Worm (Caenorhabditis elegans) whole organism, L4 larva: ENCODE results near the gene sru-36.
A peak's percentile ranks its signal among the peaks of the same experiment; 100 is the strongest.

ENCODE experiments used
- F10B5.3 ChIP-seq: sonication (generic microtip); optimal IDR thresholded peaks from 2 replicates; lab custom pipeline; 2016; ENCODE audit warnings: mild to moderate bottlenecking, missing genetic modification characterization, missing compliant biosample characterization
- F37D6.2 ChIP-seq: sonication (generic microtip); optimal IDR thresholded peaks from 2 replicates; lab custom pipeline; 2016; ENCODE audit warnings: mild to moderate bottlenecking, missing genetic modification characterization, missing compliant biosample characterization
- F44E2.7 ChIP-seq: fragments of 200-800 bp; sonication (Bioruptor generic); IDR thresholded peaks from 2 replicates; pipeline ENCODE4 v2.1.2; 2022; ENCODE audit warnings: missing genetic modification characterization, missing compliant biosample characterization
- F49E8.2 ChIP-seq: sonication (generic microtip); optimal IDR thresholded peaks from 2 replicates; lab custom pipeline; 2016; ENCODE audit warnings: missing compliant biosample characterization, mild to moderate bottlenecking, missing genetic modification characterization, borderline replicate concordance
- Y105C5A.15 ChIP-seq: fragments of 200-800 bp; sonication (Bioruptor generic); IDR thresholded peaks from 2 replicates; pipeline ENCODE4 v1.3.6; 2022; ENCODE audit warnings: missing genetic modification characterization, missing compliant biosample characterization
- Y48G9A.11 ChIP-seq: fragments of 200-800 bp; sonication (Bioruptor generic); IDR thresholded peaks from 2 replicates; pipeline ENCODE4 v1.3.6; 2022; ENCODE audit warnings: missing genetic modification reagents, missing genetic modification characterization, missing compliant biosample characterization
- Y5F2A.4 ChIP-seq: fragments of 200-800 bp; sonication (Bioruptor generic); optimal IDR thresholded peaks from 2 replicates; lab custom pipeline; 2018; ENCODE audit warnings: mild to moderate bottlenecking, missing genetic modification characterization, missing compliant biosample characterization
- ctbp-1 ChIP-seq: fragments of 200-800 bp; sonication (Bioruptor generic); IDR thresholded peaks from 2 replicates; pipeline ENCODE4 v1.3.6; 2022; ENCODE audit warnings: missing genetic modification reagents, missing genetic modification characterization, missing compliant biosample characterization
- daf-16 ChIP-seq, 3 experiments: sonication (generic microtip); optimal IDR thresholded peaks; 2 replicates each; lab custom pipeline; 2016 to 2017; ENCODE audit warnings: missing genetic modification characterization in 3 of 3, missing genetic modification reagents in 3 of 3, mild to moderate bottlenecking in 2 of 3, missing compliant biosample characterization in 2 of 3, missing biosample characterization in 1 of 3, moderate library complexity in 1 of 3
- daf-19 ChIP-seq: fragments of 200-800 bp; sonication (Bioruptor generic); conservative IDR thresholded peaks from 2 replicates; pipeline ENCODE4 v1.3.6; 2022; ENCODE audit warnings: missing genetic modification characterization, missing compliant biosample characterization
- dmd-6 ChIP-seq: fragments of 200-800 bp; sonication (Bioruptor generic); IDR thresholded peaks from 2 replicates; pipeline ENCODE4 v1.3.6; 2022; ENCODE audit warnings: missing genetic modification reagents, missing genetic modification characterization, missing compliant biosample characterization
- dmd-9 ChIP-seq: fragments of 200-800 bp; sonication (Bioruptor generic); IDR thresholded peaks from 2 replicates; pipeline ENCODE4 v1.3.6; 2022; ENCODE audit warnings: missing genetic modification reagents, missing genetic modification characterization, missing compliant biosample characterization
- dve-1 ChIP-seq: sonication (generic microtip); optimal IDR thresholded peaks from 2 replicates; lab custom pipeline; 2017; ENCODE audit warnings: antibody characterized with exemption, mild to moderate bottlenecking, missing genetic modification characterization, missing compliant biosample characterization; ENCODE audit not compliant: insufficient read depth
- fkh-10 ChIP-seq: fragments of 150-350 bp; optimal IDR thresholded peaks from 2 replicates; lab custom pipeline; 2014; ENCODE audit warnings: missing biosample characterization, missing genetic modification reagents, missing genetic modification characterization
- fos-1 ChIP-seq: fragments of 150-350 bp; optimal IDR thresholded peaks from 2 replicates; lab custom pipeline; 2014; ENCODE audit warnings: missing biosample characterization, missing genetic modification characterization
- hlh-30 ChIP-seq: sonication (generic microtip); optimal IDR thresholded peaks from 2 replicates; lab custom pipeline; 2017; ENCODE audit warnings: antibody characterized with exemption, mild to moderate bottlenecking, missing genetic modification characterization, missing compliant biosample characterization; ENCODE audit not compliant: insufficient read depth
- hmg-1.1 ChIP-seq: fragments of 200-800 bp; sonication (Bioruptor generic); IDR thresholded peaks from 2 replicates; pipeline ENCODE4 v1.3.6; 2022; ENCODE audit warnings: missing genetic modification reagents, missing genetic modification characterization, missing compliant biosample characterization
- lin-1 ChIP-seq: fragments of 200-800 bp; sonication (Bioruptor generic); IDR thresholded peaks from 2 replicates; pipeline ENCODE4 v1.3.6; 2022; ENCODE audit warnings: missing genetic modification reagents, missing genetic modification characterization, missing compliant biosample characterization
- lin-15B ChIP-seq: fragments of 150-350 bp; sonication (generic microtip); optimal IDR thresholded peaks from 3 replicates; lab custom pipeline; 2014; ENCODE audit warnings: missing biosample characterization, missing genetic modification characterization
- lin-29 ChIP-seq: fragments of 200-800 bp; sonication (Bioruptor generic); IDR thresholded peaks from 2 replicates; pipeline ENCODE4 v1.3.6; 2022; ENCODE audit warnings: missing genetic modification reagents, missing genetic modification characterization, missing compliant biosample characterization
- lin-38 ChIP-seq: fragments of 200-800 bp; sonication (Bioruptor generic); IDR thresholded peaks from 2 replicates; pipeline ENCODE4 v1.3.6; 2022; ENCODE audit warnings: missing genetic modification reagents, missing genetic modification characterization, missing compliant biosample characterization
- lsy-2 ChIP-seq, 2 experiments: fragments of 150-350 bp in 1 of 2; sonication (generic microtip) in 1 of 2; optimal IDR thresholded peaks; 2 replicates each; lab custom pipeline; 2014 to 2017; ENCODE audit warnings: missing biosample characterization in 2 of 2, missing genetic modification characterization in 2 of 2
- mep-1 ChIP-seq: fragments of 150-350 bp; sonication (generic microtip); optimal IDR thresholded peaks from 3 replicates; lab custom pipeline; 2014; ENCODE audit warnings: missing biosample characterization, missing genetic modification characterization
- mxl-2 ChIP-seq: fragments of 200-800 bp; sonication (Bioruptor generic); conservative IDR thresholded peaks from 2 replicates; pipeline ENCODE4 v1.3.6; 2022; ENCODE audit warnings: missing genetic modification reagents, missing genetic modification characterization, missing compliant biosample characterization
- mxl-3 ChIP-seq: fragments of 200-800 bp; sonication (Bioruptor generic); optimal IDR thresholded peaks from 2 replicates; lab custom pipeline; 2018; ENCODE audit warnings: mild to moderate bottlenecking, missing genetic modification characterization, missing compliant biosample characterization
- nhr-10 ChIP-seq: fragments of 150-350 bp; optimal IDR thresholded peaks from 2 replicates; lab custom pipeline; 2014; ENCODE audit warnings: missing biosample characterization, missing genetic modification characterization
- nhr-41 ChIP-seq: fragments of 200-800 bp; sonication (Bioruptor generic); IDR thresholded peaks from 2 replicates; pipeline ENCODE4 v1.3.6; 2022; ENCODE audit warnings: missing genetic modification reagents, missing genetic modification characterization, missing compliant biosample characterization
- nhr-42 ChIP-seq: fragments of 200-800 bp; sonication (Bioruptor generic); IDR thresholded peaks from 2 replicates; pipeline ENCODE4 v1.3.6; 2022; ENCODE audit warnings: missing genetic modification characterization, missing compliant biosample characterization
- nhr-48 ChIP-seq: sonication (generic microtip); optimal IDR thresholded peaks from 2 replicates; lab custom pipeline; 2016; ENCODE audit warnings: mild to moderate bottlenecking, missing genetic modification characterization, missing compliant biosample characterization
- nhr-6 ChIP-seq: fragments of 150-350 bp; optimal IDR thresholded peaks from 2 replicates; lab custom pipeline; 2014; ENCODE audit warnings: missing biosample characterization, missing genetic modification characterization
- php-3 ChIP-seq: fragments of 200-800 bp; sonication (Bioruptor generic); IDR thresholded peaks from 2 replicates; pipeline ENCODE4 v1.3.6; 2022; ENCODE audit warnings: missing genetic modification reagents, missing genetic modification characterization, missing compliant biosample characterization
- set-16 ChIP-seq: fragments of 200-800 bp; sonication (Bioruptor generic); IDR thresholded peaks from 2 replicates; pipeline ENCODE4 v1.3.6; 2022; ENCODE audit warnings: missing genetic modification reagents, missing genetic modification characterization, missing compliant biosample characterization
- snpc-1.2 ChIP-seq: fragments of 200-800 bp; sonication (Bioruptor generic); IDR thresholded peaks from 2 replicates; pipeline ENCODE4 v1.3.6; 2022; ENCODE audit warnings: missing genetic modification reagents, missing genetic modification characterization, missing compliant biosample characterization
- spr-3 ChIP-seq: fragments of 200-800 bp; sonication (Bioruptor generic); optimal IDR thresholded peaks from 2 replicates; lab custom pipeline; 2018; ENCODE audit warnings: mild to moderate bottlenecking, missing genetic modification characterization, missing compliant biosample characterization
- unc-130 ChIP-seq: sonication (generic microtip); optimal IDR thresholded peaks from 2 replicates; lab custom pipeline; 2016; ENCODE audit warnings: missing genetic modification reagents, missing genetic modification characterization, missing compliant biosample characterization
- unc-39 ChIP-seq: sonication (generic microtip); optimal IDR thresholded peaks from 2 replicates; lab custom pipeline; 2017; ENCODE audit warnings: missing biosample characterization, missing genetic modification characterization
- unc-62 ChIP-seq, 3 experiments: fragments of 150-350 bp in 1 of 3; sonication (generic microtip); optimal IDR thresholded peaks in 2 of 3; peaks in 1 of 3; 1 replicate in 1 of 3; 2 replicates in 2 of 3; lab custom pipeline; 2014 to 2017; ENCODE audit warnings: missing biosample characterization in 3 of 3, missing genetic modification characterization in 3 of 3, missing genetic modification reagents in 3 of 3, missing genotype in 1 of 3
- vab-7 ChIP-seq: fragments of 200-800 bp; sonication (Bioruptor generic); IDR thresholded peaks from 2 replicates; pipeline ENCODE4 v1.3.6; 2022; ENCODE audit warnings: missing genetic modification reagents, missing genetic modification characterization, missing compliant biosample characterization
- zag-1 ChIP-seq: fragments of 150-350 bp; optimal IDR thresholded peaks from 2 replicates; lab custom pipeline; 2014; ENCODE audit warnings: missing biosample characterization, missing genetic modification characterization

Gene sru-36

ce11 chrV:9837679-9838078 lies 3.8 kb upstream of the sru-36 start, which contains the start of gene srsx-21:
Gene srsx-21, plus strand, starts transcription at chrV:9837979.
- no peak for TF ChIP-seq F49E8.2 (tag; lab: Kevin White, UChicago)
- no peak for TF ChIP-seq F44E2.7
- TF ChIP-seq unc-62 (GFP tag; optimal IDR thresholded peaks at IDR 0.05 in 1 of 2; lab: Kevin White, UChicago), result peak in 1 of 2 experiments; percentile 59
- TF ChIP-seq unc-62 (tag; optimal IDR thresholded peaks at IDR 0.05; lab: Kevin White, UChicago), result no peak
- TF ChIP-seq, all 104 proteins: peak for 1

- no peak for TF ChIP-seq nhr-41 (GFP tag; lab: Robert Waterston, UW)
- TF ChIP-seq unc-39, result no peak
- TF ChIP-seq lin-1 (GFP tag; lab: Robert Waterston, UW), result no peak
- no peak for TF ChIP-seq mep-1 (tag; lab: Kevin White, UChicago)
- no peak for TF ChIP-seq ctbp-1 (GFP tag; lab: Robert Waterston, UW)
- TF ChIP-seq lsy-2 (tag; optimal IDR thresholded peaks at IDR 0.05; lab: Kevin White, UChicago), result no peak
- TF ChIP-seq unc-62 (GFP tag; optimal IDR thresholded peaks at IDR 0.05 in 1 of 2; lab: Kevin White, UChicago), result peak in 1 of 2 experiments; percentile 91
- TF ChIP-seq unc-62 (tag; optimal IDR thresholded peaks at IDR 0.05; lab: Kevin White, UChicago), result no peak
- no peak for TF ChIP-seq mxl-3
Measured at ce11 chrV:9843376-9843916, 2.0 kb downstream of the sru-36 start, which contains the start of gene sru-8. Gene sru-8, plus strand, starts transcription at chrV:9843866.

- TF ChIP-seq unc-62 (GFP tag; optimal IDR thresholded peaks at IDR 0.05 in 1 of 2; lab: Kevin White, UChicago) (peak in 1 of 2 experiments; percentile 92), unc-62 (tag; optimal IDR thresholded peaks at IDR 0.05; lab: Kevin White, UChicago) (no peak), dmd-9 (GFP tag; lab: Robert Waterston, UW) (no peak)
Measured at ce11 chrV:9848576-9848975, 7.1 kb downstream of the sru-36 start.

- TF ChIP-seq Y48G9A.11 (GFP tag; lab: Robert Waterston, UW) (no peak), lsy-2 (tag; optimal IDR thresholded peaks at IDR 0.05; lab: Kevin White, UChicago) (peak in 1 of 2 experiments; percentile 32), lin-29 (GFP tag; lab: Robert Waterston, UW) (no peak), hlh-30 (peak; percentile 43)
- TF ChIP-seq, all 104 proteins: peak for 2
Measured at ce11 chrV:9853801-9854200, 12.3 kb downstream of the sru-36 start.

- TF ChIP-seq zag-1 (tag; lab: Kevin White, UChicago), result no peak
- TF ChIP-seq vab-7 (GFP tag; lab: Robert Waterston, UW), result no peak
- TF ChIP-seq set-16 (GFP tag; lab: Robert Waterston, UW), result no peak
- TF ChIP-seq unc-130 (GFP tag; lab: Kevin White, UChicago), result no peak
- TF ChIP-seq lin-38 (GFP tag; lab: Robert Waterston, UW), result peak; percentile 68
- TF ChIP-seq nhr-10 (tag; lab: Kevin White, UChicago), result no peak
- no peak for TF ChIP-seq spr-3 (GFP tag; lab: Kevin White, UChicago)
- peak; percentile 13 for TF ChIP-seq dve-1 (tag; lab: Kevin White, UChicago)
- no peak for TF ChIP-seq daf-19
- TF ChIP-seq mxl-2, result no peak
- no peak for TF ChIP-seq F10B5.3
- no peak for TF ChIP-seq Y105C5A.15 (GFP tag; lab: Robert Waterston, UW)
- no peak for TF ChIP-seq Y5F2A.4
- TF ChIP-seq daf-16 (GFP tag; optimal IDR thresholded peaks at IDR 0.05; lab: Kevin White, UChicago), result no peak
- TF ChIP-seq daf-16 (tag; optimal IDR thresholded peaks at IDR 0.05; lab: Kevin White, UChicago), result no peak
- TF ChIP-seq fkh-10 (GFP tag; lab: Kevin White, UChicago), result no peak
- TF ChIP-seq snpc-1.2 (GFP tag; lab: Robert Waterston, UW), result no peak
- TF ChIP-seq nhr-6 (tag; lab: Kevin White, UChicago), result no peak
- no peak for TF ChIP-seq lin-15B (tag; lab: Kevin White, UChicago)
- TF ChIP-seq nhr-42 (GFP tag; lab: Robert Waterston, UW), result no peak
- peak; percentile 64 for TF ChIP-seq hmg-1.1 (GFP tag; lab: Robert Waterston, UW)
- TF ChIP-seq dmd-6 (GFP tag; lab: Robert Waterston, UW), result no peak
- no peak for TF ChIP-seq php-3 (GFP tag; lab: Robert Waterston, UW)
- no peak for TF ChIP-seq fos-1 (tag; lab: Kevin White, UChicago)
- TF ChIP-seq nhr-48 (tag; lab: Kevin White, UChicago), result no peak
- peak in 1 of 2 experiments; percentile 5 for TF ChIP-seq lsy-2 (tag; optimal IDR thresholded peaks at IDR 0.05; lab: Kevin White, UChicago)
- no peak for TF ChIP-seq F37D6.2 (tag; lab: Kevin White, UChicago)
Measured at ce11 chrV:9855920-9856852, 14.7 kb downstream of the sru-36 start.
